Worm (Caenorhabditis elegans): ENCODE measurements around the gene H25K10.2.
A peak's percentile ranks its signal among the peaks of the same experiment; 100 is the strongest.

Gene H25K10.2

DNA sequence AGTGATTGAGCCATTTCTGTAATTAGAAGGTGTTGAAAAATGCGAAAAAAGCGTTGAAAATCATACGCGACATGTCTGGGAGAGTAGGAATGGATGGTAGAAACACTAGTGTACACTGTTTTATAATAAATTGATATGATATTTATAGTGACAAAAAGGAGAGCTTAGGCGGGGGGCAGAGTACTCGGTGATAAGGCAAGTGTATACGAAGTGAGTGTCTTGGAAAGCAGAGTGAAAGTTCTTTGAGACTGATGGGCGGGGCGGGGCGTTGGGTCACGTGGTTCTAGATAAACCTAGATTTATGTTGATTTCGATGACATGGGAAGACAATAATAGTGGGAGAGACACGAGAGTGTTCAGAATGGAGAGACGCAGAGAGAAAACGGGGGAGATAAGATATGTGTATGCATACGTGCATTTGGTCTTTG, 40.2 kb downstream of the H25K10.2 start, which contains the start of gene gln-3:
Gene gln-3, minus strand, starts transcription at position 73 of the 428 bp plus-strand sequence.
- TF ChIP-seq snu-23 (GFP tag; optimal IDR thresholded peaks at IDR 0.05) (peak; percentile 38), irx-1 (tag; optimal IDR thresholded peaks at IDR 0.05) (no peak), C16A3.4 (tag; optimal IDR thresholded peaks at IDR 0.05) (peak; percentile 18), ztf-11 (tag; optimal IDR thresholded peaks at IDR 0.05) (no peak), ceh-90 (tag; optimal IDR thresholded peaks at IDR 0.05) (no peak), nhr-90 (tag; optimal IDR thresholded peaks at IDR 0.05; ENCODE audit: poor library complexity) (peak; percentile 72), tbx-2 (tag; optimal IDR thresholded peaks at IDR 0.05) (peak; percentile 47), dpl-1 (GFP tag; optimal IDR thresholded peaks at IDR 0.05) (peak in 1 of 3 experiments; percentile 5), nhr-20 (tag; optimal IDR thresholded peaks at IDR 0.05) (peak; percentile 69), mef-2 (tag; optimal IDR thresholded peaks at IDR 0.05) (no peak), rnt-1 (tag; optimal IDR thresholded peaks at IDR 0.05) (peak; percentile 57), mep-1 (tag; optimal IDR thresholded peaks at IDR 0.05) (peak; percentile 7), nhr-19 (GFP tag; conservative IDR thresholded peaks at IDR 0.05) (peak; percentile 86), ceh-63 (GFP tag; optimal IDR thresholded peaks at IDR 0.05) (no peak), unc-98 (GFP tag; IDR thresholded peaks at IDR 0.05) (no peak), hlh-4 (tag; optimal IDR thresholded peaks at IDR 0.05) (no peak), nhr-85 (tag) (peak; percentile 81), blmp-1 (tag; optimal IDR thresholded peaks at IDR 0.05) (peak; percentile 93), unc-130 (tag; optimal IDR thresholded peaks at IDR 0.05) (peak; percentile 57), nhr-28 (tag; optimal IDR thresholded peaks at IDR 0.05) (no peak), grh-1 (GFP tag; IDR thresholded peaks at IDR 0.05) (peak; percentile 59), nhr-47 (tag; optimal IDR thresholded peaks at IDR 0.05) (peak; percentile 45), elt-3 (tag; optimal IDR thresholded peaks at IDR 0.05) (peak in 2 of 6 experiments; percentile 45 to 69), lin-14 (GFP tag; optimal IDR thresholded peaks at IDR 0.05) (peak; percentile 76), lin-35 (GFP tag; optimal IDR thresholded peaks at IDR 0.05) (peak in 1 of 2 experiments; percentile 57), skn-1 (tag; optimal IDR thresholded peaks at IDR 0.05) (no peak), mab-9 (GFP tag; IDR thresholded peaks at IDR 0.05) (0 out of 2 replicates have a peak, but pooled peaks have one; percentile 29), ces-1 (GFP tag; optimal IDR thresholded peaks at IDR 0.05) (no peak), nhr-71 (tag; optimal IDR thresholded peaks at IDR 0.05) (peak; percentile 75), egl-13 (tag; optimal IDR thresholded peaks at IDR 0.05) (no peak), unc-30 (tag; optimal IDR thresholded peaks at IDR 0.05) (no peak), lin-13 (GFP tag; optimal IDR thresholded peaks at IDR 0.05) (peak; percentile 33), lsy-2 (tag; optimal IDR thresholded peaks at IDR 0.05) (peak in 1 of 2 experiments; percentile 19), elt-2 (tag; optimal IDR thresholded peaks at IDR 0.05) (peak; percentile 81), swsn-7 (tag; optimal IDR thresholded peaks at IDR 0.05) (peak; percentile 40), sptf-1 (tag; optimal IDR thresholded peaks at IDR 0.05) (no peak), ama-1 (optimal IDR thresholded peaks at IDR 0.05) (peak; percentile 73), ztf-4 (tag; optimal IDR thresholded peaks at IDR 0.05) (peak; percentile 37), mdl-1 (tag; optimal IDR thresholded peaks at IDR 0.05) (peak in 1 of 2 experiments; percentile 80), nhr-12 (tag; optimal IDR thresholded peaks at IDR 0.05) (no peak), ceh-88 (GFP tag; IDR thresholded peaks at IDR 0.05) (peak; percentile 13; the same call in 1 of the 2 replicates)

DNA sequence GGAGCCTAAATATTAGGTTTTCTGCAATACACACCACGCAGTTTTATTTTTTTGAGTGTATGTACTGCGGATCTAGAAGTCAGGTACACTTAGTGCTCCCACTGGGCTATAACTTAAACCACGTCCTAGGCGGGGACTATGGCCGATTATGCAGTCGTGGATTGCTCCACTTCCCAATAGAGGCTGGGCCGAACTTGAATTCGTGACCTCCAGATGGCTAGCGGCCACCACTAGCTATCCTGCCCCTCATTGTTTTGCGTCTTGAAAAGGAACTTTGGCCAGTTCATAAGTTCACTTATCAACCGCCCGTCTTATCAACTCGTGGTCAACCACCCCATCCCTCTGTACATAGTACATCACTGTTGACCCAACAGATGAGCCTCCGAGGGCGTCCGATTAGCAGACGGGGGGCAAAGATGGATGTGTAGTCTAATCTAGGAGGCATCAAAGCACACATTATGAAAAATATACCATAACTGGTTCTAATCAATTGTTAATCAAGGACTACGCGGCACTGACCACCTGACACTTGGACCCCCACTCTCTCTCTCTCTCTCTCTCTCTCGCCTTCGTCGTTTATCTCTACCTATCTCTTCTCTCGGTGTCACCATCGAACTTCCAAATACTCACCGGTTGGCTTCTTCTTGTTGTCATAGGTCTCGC, 41.2 kb downstream of the H25K10.2 start:
- TF ChIP-seq lin-15B (tag; optimal IDR thresholded peaks at IDR 0.05) (no peak), fkh-4 (tag; optimal IDR thresholded peaks at IDR 0.05; ENCODE audit: borderline replicate concordance) (no peak), nhr-77 (tag; optimal IDR thresholded peaks at IDR 0.05) (peak; percentile 20), lsy-2 (tag; optimal IDR thresholded peaks at IDR 0.05) (peak; percentile 13 to 37), rnt-1 (tag; optimal IDR thresholded peaks at IDR 0.05) (peak; percentile 42), ztf-4 (tag; optimal IDR thresholded peaks at IDR 0.05) (peak; percentile 31), aha-1 (tag; optimal IDR thresholded peaks at IDR 0.05) (no peak), nhr-71 (tag; optimal IDR thresholded peaks at IDR 0.05) (peak; percentile 88), aly-2 (tag; optimal IDR thresholded peaks at IDR 0.05) (no peak), ceh-88 (GFP tag; IDR thresholded peaks at IDR 0.05) (no peak; the same call in 1 of the 2 replicates), nhr-47 (tag; optimal IDR thresholded peaks at IDR 0.05) (peak; percentile 49), nhr-90 (tag; optimal IDR thresholded peaks at IDR 0.05; ENCODE audit: poor library complexity) (peak; percentile 63), nhr-76 (tag; optimal IDR thresholded peaks at IDR 0.05) (no peak), vab-15 (tag; optimal IDR thresholded peaks at IDR 0.05) (no peak), nhr-237 (tag; optimal IDR thresholded peaks at IDR 0.05) (peak; percentile 35), elt-3 (tag; optimal IDR thresholded peaks at IDR 0.05) (peak in 5 of 6 experiments; percentile 59 to 89 (median 66)), snu-23 (GFP tag; optimal IDR thresholded peaks at IDR 0.05) (peak; percentile 76), pqm-1 (tag; optimal IDR thresholded peaks at IDR 0.05) (no peak), lin-35 (GFP tag; optimal IDR thresholded peaks at IDR 0.05) (peak; percentile 19 to 78), blmp-1 (tag; optimal IDR thresholded peaks at IDR 0.05) (peak; percentile 62), egl-13 (tag; optimal IDR thresholded peaks at IDR 0.05) (no peak), C04F5.9 (tag; optimal IDR thresholded peaks at IDR 0.05) (no peak), nhr-19 (GFP tag; conservative IDR thresholded peaks at IDR 0.05) (peak; percentile 80)

Data from whole organism, L1 larva.